Worm (Caenorhabditis elegans) whole organism, young adult: ENCODE measurements around the gene F53B1.8.

ENCODE experiments used
- F10E7.11 ChIP-seq: sonication (generic microtip); optimal IDR thresholded peaks from 2 replicates; lab custom pipeline; 2017; ENCODE audit warnings: mild to moderate bottlenecking, missing genetic modification characterization, moderate library complexity, missing compliant biosample characterization
- ZK185.1 ChIP-seq: sonication (generic microtip); optimal IDR thresholded peaks from 2 replicates; lab custom pipeline; 2016; ENCODE audit warnings: mild to moderate bottlenecking, missing genetic modification characterization, missing compliant biosample characterization; ENCODE audit not compliant: poor library complexity, severe bottlenecking
- akir-1 ChIP-seq: fragments of 200-800 bp; sonication (Bioruptor generic); optimal IDR thresholded peaks from 2 replicates; lab custom pipeline; 2018; ENCODE audit warnings: mild to moderate bottlenecking, missing genetic modification characterization, moderate library complexity, missing compliant biosample characterization
- egrh-3 ChIP-seq: fragments of 200-800 bp; sonication (Bioruptor generic); IDR thresholded peaks from 2 replicates; pipeline ENCODE4 v1.3.6; 2022; ENCODE audit warnings: missing genetic modification reagents, missing genetic modification characterization, missing compliant biosample characterization
- lin-40 ChIP-seq: sonication (generic microtip); optimal IDR thresholded peaks from 2 replicates; lab custom pipeline; 2016; ENCODE audit warnings: missing genetic modification characterization, mild to moderate bottlenecking, missing compliant biosample characterization, missing genotype, missing genetic modification reagents
- madf-10 ChIP-seq: sonication (generic microtip); optimal IDR thresholded peaks from 2 replicates; lab custom pipeline; 2016; ENCODE audit warnings: mild to moderate bottlenecking, missing genetic modification characterization, missing compliant biosample characterization
- nfya-1 ChIP-seq: sonication (generic microtip); optimal IDR thresholded peaks from 2 replicates; lab custom pipeline; 2017; ENCODE audit warnings: antibody characterized with exemption, missing compliant biosample characterization, missing genetic modification characterization, borderline replicate concordance; ENCODE audit not compliant: insufficient read depth
- pha-4 ChIP-seq: fragments of 150-350 bp; sonication (generic microtip); optimal IDR thresholded peaks from 2 replicates; lab custom pipeline; 2014; ENCODE audit warnings: missing biosample characterization, missing genetic modification reagents, missing genetic modification characterization
- rpc-1 ChIP-seq, 2 experiments: fragments of 150-350 bp in 1 of 2; sonication (generic microtip) in 1 of 2; optimal IDR thresholded peaks; 2 replicates each; lab custom pipeline; 2014 to 2018; ENCODE audit warnings: missing biosample characterization in 1 of 2, missing genetic modification characterization in 1 of 2, missing genetic modification reagents in 1 of 2, missing genotype in 1 of 2
- snpc-4 ChIP-seq, 5 experiments: fragments of 150-350 bp in 1 of 5; sonication (generic microtip) in 4 of 5; optimal IDR thresholded peaks; 2 replicates each; lab custom pipeline; 2014 to 2018; ENCODE audit warnings: missing genetic modification characterization in 5 of 5, missing biosample characterization in 3 of 5, antibody characterized with exemption in 2 of 5, mild to moderate bottlenecking in 2 of 5, missing compliant biosample characterization in 2 of 5, missing genotype in 2 of 5, moderate library complexity in 2 of 5, missing genetic modification reagents in 1 of 5
- somi-1 ChIP-seq: fragments of 200-800 bp; sonication (Bioruptor generic); optimal IDR thresholded peaks from 2 replicates; lab custom pipeline; 2018; ENCODE audit warnings: mild to moderate bottlenecking, missing genetic modification characterization, missing compliant biosample characterization
- unc-130 ChIP-seq: sonication (generic microtip); optimal IDR thresholded peaks from 2 replicates; lab custom pipeline; 2016; ENCODE audit warnings: missing genetic modification reagents, missing genetic modification characterization, missing compliant biosample characterization
- unc-62 ChIP-seq: fragments of 150-350 bp; optimal IDR thresholded peaks from 2 replicates; lab custom pipeline; 2014; ENCODE audit warnings: missing biosample characterization, missing genetic modification reagents, missing genetic modification characterization
- ztf-25 ChIP-seq: fragments of 200-800 bp; sonication (Bioruptor generic); IDR thresholded peaks from 2 replicates; pipeline ENCODE4 v1.3.6; 2022; ENCODE audit warnings: missing genetic modification reagents, missing genetic modification characterization, missing compliant biosample characterization

DNA sequence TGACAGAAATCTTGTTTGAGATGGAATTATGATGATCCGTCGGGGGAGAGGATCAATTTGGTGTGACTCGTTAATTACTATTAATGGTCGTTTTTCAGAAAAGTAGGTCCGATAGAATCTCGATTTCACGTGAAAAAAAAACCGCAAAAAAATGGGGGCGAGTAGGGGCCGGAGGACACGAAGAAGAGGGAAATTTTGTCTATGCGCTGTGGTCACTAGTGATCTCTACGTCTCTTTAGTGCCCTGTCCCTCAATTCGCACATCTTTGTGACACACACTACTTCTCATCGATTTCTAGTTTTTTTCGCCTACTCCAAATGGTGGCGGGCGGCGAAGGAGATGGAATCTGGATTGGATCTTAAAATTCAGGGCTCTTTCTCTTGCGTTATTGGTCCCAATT lies 10.6 kb upstream of the F53B1.8 start:
- no peak for TF ChIP-seq pha-4 (tag; lab: Kevin White, UChicago)
- TF ChIP-seq snpc-4 (GFP tag; optimal IDR thresholded peaks at IDR 0.05; lab: Kevin White, UChicago): no peak
- no peak for TF ChIP-seq snpc-4 (tag; optimal IDR thresholded peaks at IDR 0.05; lab: Kevin White, UChicago)
- TF ChIP-seq madf-10 (tag; lab: Kevin White, UChicago): no peak
- no peak for TF ChIP-seq unc-130 (GFP tag; lab: Kevin White, UChicago)
- TF ChIP-seq ZK185.1 (tag; lab: Kevin White, UChicago): no peak
- TF ChIP-seq unc-62 (GFP tag; lab: Kevin White, UChicago): no peak
- TF ChIP-seq somi-1 (GFP tag; lab: Kevin White, UChicago): no peak
- TF ChIP-seq ztf-25 (GFP tag; lab: Robert Waterston, UW): no peak
- TF ChIP-seq lin-40 (tag; lab: Kevin White, UChicago): no peak
- TF ChIP-seq rpc-1 (optimal IDR thresholded peaks at IDR 0.05; lab: Kevin White, UChicago): no peak
- TF ChIP-seq rpc-1 (tag; optimal IDR thresholded peaks at IDR 0.05; lab: Kevin White, UChicago): no peak
- TF ChIP-seq F10E7.11: no peak
- TF ChIP-seq akir-1 (GFP tag; lab: Kevin White, UChicago): no peak
- TF ChIP-seq nfya-1: no peak
- TF ChIP-seq egrh-3 (GFP tag; lab: Robert Waterston, UW): no peak
